Worm (Caenorhabditis elegans): ENCODE measurements around the gene pals-28.

DNA sequence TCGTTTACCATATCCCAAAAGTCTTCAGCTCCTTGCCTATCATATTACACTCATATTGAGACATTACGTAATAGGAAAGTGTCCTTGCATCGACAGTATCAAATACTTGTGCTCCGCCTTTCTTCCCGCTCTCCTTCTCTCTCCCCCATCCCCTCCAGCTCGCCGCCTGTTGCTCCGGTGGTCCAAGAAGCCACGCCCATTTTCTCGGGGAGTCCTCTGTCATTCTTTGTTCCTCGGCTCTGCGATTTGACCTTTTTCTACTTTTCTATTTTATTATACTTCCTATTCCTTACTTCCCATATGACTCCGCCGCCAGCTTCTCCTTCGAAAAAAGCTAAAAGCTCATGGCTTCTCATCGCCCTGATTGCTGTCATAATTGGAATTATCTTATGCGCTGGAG, 28.2 kb upstream of the pals-28 start, which contains the start of gene mnp-1:
- TF ChIP-seq sea-2 (GFP tag; optimal IDR thresholded peaks at IDR 0.05) (no peak), aly-2 (tag; optimal IDR thresholded peaks at IDR 0.05) (no peak), tbx-2 (tag; optimal IDR thresholded peaks at IDR 0.05) (no peak), mdl-1 (tag; optimal IDR thresholded peaks at IDR 0.05) (no peak), pha-4 (tag; optimal IDR thresholded peaks at IDR 0.05) (no peak), ceh-28 (tag; optimal IDR thresholded peaks at IDR 0.05) (no peak), R02D3.7 (tag; optimal IDR thresholded peaks at IDR 0.05) (no peak), nhr-76 (tag; optimal IDR thresholded peaks at IDR 0.05) (no peak), lin-39 (tag; optimal IDR thresholded peaks at IDR 0.05) (no peak), ceh-82 (tag; optimal IDR thresholded peaks at IDR 0.05) (no peak), fkh-2 (tag; optimal IDR thresholded peaks at IDR 0.05) (no peak), fos-1 (tag; optimal IDR thresholded peaks at IDR 0.05) (no peak), elt-2 (tag; optimal IDR thresholded peaks at IDR 0.05) (no peak)
